Fruit fly (Drosophila melanogaster) whole organism, pupa: ENCODE results near the gene CG10809.

Experiments
- CG10348 ChIP-seq: fragments of 200-800 bp; sonication (Bioruptor generic); IDR thresholded peaks from 2 replicates; pipeline ENCODE4 v1.3.6; 2022; ENCODE audit warnings: missing biosample characterization, missing genetic modification characterization
- CG12605 ChIP-seq: fragments of 200-800 bp; sonication (Bioruptor generic); IDR thresholded peaks from 2 replicates; pipeline ENCODE4 v1.3.6; 2022; ENCODE audit warnings: missing biosample characterization, missing genetic modification characterization
- CG13204 ChIP-seq: fragments of 200-800 bp; sonication (Bioruptor generic); optimal IDR thresholded peaks from 2 replicates; lab custom pipeline; 2018; ENCODE audit warnings: missing biosample characterization, mild to moderate bottlenecking, missing genetic modification characterization, moderate library complexity
- CG14655 ChIP-seq: fragments of 200-800 bp; sonication (Bioruptor generic); optimal IDR thresholded peaks from 3 replicates; lab custom pipeline; 2017; ENCODE audit warnings: mild to moderate bottlenecking, missing biosample characterization, missing genetic modification reagents, missing genetic modification characterization
- CG15710 ChIP-seq: fragments of 200-800 bp; sonication (Bioruptor generic); optimal IDR thresholded peaks from 2 replicates; lab custom pipeline; 2018; ENCODE audit warnings: missing biosample characterization, mild to moderate bottlenecking, missing genetic modification characterization, moderate library complexity
- CG17806 ChIP-seq: fragments of 200-800 bp; sonication (Bioruptor generic); optimal IDR thresholded peaks from 2 replicates; lab custom pipeline; 2018; ENCODE audit warnings: missing biosample characterization, mild to moderate bottlenecking, missing genetic modification characterization, moderate library complexity
- CG32121 ChIP-seq: fragments of 200-800 bp; sonication (Bioruptor generic); IDR thresholded peaks from 2 replicates; pipeline ENCODE4 v1.3.6; 2022; ENCODE audit warnings: missing biosample characterization, missing genetic modification characterization
- CG34367 ChIP-seq: fragments of 200-800 bp; sonication (Bioruptor generic); optimal IDR thresholded peaks from 2 replicates; lab custom pipeline; 2018; ENCODE audit warnings: missing biosample characterization, mild to moderate bottlenecking, missing genetic modification characterization
- CG4496 ChIP-seq: fragments of 200-800 bp; sonication (Bioruptor generic); IDR thresholded peaks from 3 replicates; pipeline ENCODE4 v1.3.6; 2022; ENCODE audit warnings: missing biosample characterization, missing genetic modification characterization
- CG8159 ChIP-seq: fragments of 200-800 bp; sonication (Bioruptor generic); optimal IDR thresholded peaks from 3 replicates; lab custom pipeline; 2018; ENCODE audit warnings: missing biosample characterization, mild to moderate bottlenecking, missing genetic modification characterization, moderate library complexity
- CG8301 ChIP-seq: fragments of 200-800 bp; sonication (Bioruptor generic); optimal IDR thresholded peaks from 2 replicates; lab custom pipeline; 2018; ENCODE audit warnings: missing biosample characterization, mild to moderate bottlenecking, missing genetic modification characterization
- CG9948 ChIP-seq: fragments of 200-800 bp; sonication (Bioruptor generic); optimal IDR thresholded peaks from 2 replicates; lab custom pipeline; 2018; ENCODE audit warnings: missing biosample characterization, mild to moderate bottlenecking, missing genetic modification characterization, moderate library complexity
- D1 ChIP-seq: fragments of 200-800 bp; sonication (Bioruptor generic); optimal IDR thresholded peaks from 2 replicates; lab custom pipeline; 2018; ENCODE audit warnings: missing biosample characterization, mild to moderate bottlenecking, missing genetic modification characterization, moderate library complexity
- EcR ChIP-seq: fragments of 200-800 bp; sonication (Bioruptor generic); optimal IDR thresholded peaks from 3 replicates; lab custom pipeline; 2019; ENCODE audit warnings: missing biosample characterization, missing genetic modification characterization, mild to moderate bottlenecking, moderate library complexity, missing genetic modification reagents
- Ets98B ChIP-seq: fragments of 200-800 bp; sonication (Bioruptor generic); IDR thresholded peaks from 2 replicates; pipeline ENCODE4 v1.3.6; 2022; ENCODE audit warnings: missing biosample characterization, missing genetic modification characterization
- Pif1A ChIP-seq: fragments of 200-800 bp; sonication (Bioruptor generic); optimal IDR thresholded peaks from 3 replicates; lab custom pipeline; 2016; ENCODE audit warnings: missing biosample characterization, missing genetic modification characterization
- Pif1B ChIP-seq: fragments of 200-800 bp; sonication (Bioruptor generic); optimal IDR thresholded peaks from 3 replicates; lab custom pipeline; 2016; ENCODE audit warnings: missing biosample characterization, missing genetic modification characterization
- Snoo ChIP-seq: fragments of 200-800 bp; sonication (Bioruptor generic); optimal IDR thresholded peaks from 3 replicates; lab custom pipeline; 2017; ENCODE audit warnings: missing biosample characterization, mild to moderate bottlenecking, missing genetic modification characterization, inconsistent platforms
- fd96Ca ChIP-seq: fragments of 200-800 bp; sonication (Bioruptor generic); IDR thresholded peaks from 3 replicates; pipeline ENCODE4 v1.3.6; 2022; ENCODE audit warnings: missing biosample characterization, missing genetic modification characterization
- gl ChIP-seq: fragments of 200-800 bp; sonication (Bioruptor generic); optimal IDR thresholded peaks from 2 replicates; lab custom pipeline; 2018; ENCODE audit warnings: missing biosample characterization, mild to moderate bottlenecking, missing genetic modification characterization
- rn ChIP-seq: fragments of 200-800 bp; sonication (Bioruptor generic); IDR thresholded peaks from 2 replicates; pipeline ENCODE4 v1.3.6; 2022; ENCODE audit warnings: missing biosample characterization, missing genetic modification characterization

Gene CG10809

dm6 chr3L:9864275-9865052, 4.8 kb upstream of the CG10809 start, which contains the start of the genes iPLA2-VIA and Ciz1:
Gene iPLA2-VIA, minus strand, starts transcription at chr3L:9864349.
Gene Ciz1, plus strand, starts transcription at chr3L:9864639.
- no peak for TF ChIP-seq CG34367 (tag; lab: Kevin White, UChicago)
- no peak for TF ChIP-seq CG17806
- no peak for TF ChIP-seq rn
- TF ChIP-seq Snoo (tag; lab: Kevin White, UChicago) = no peak
- TF ChIP-seq fd96Ca (GFP tag; lab: Robert Waterston, UW) = no peak
- TF ChIP-seq, all 21 proteins: peak for 0

DNA sequence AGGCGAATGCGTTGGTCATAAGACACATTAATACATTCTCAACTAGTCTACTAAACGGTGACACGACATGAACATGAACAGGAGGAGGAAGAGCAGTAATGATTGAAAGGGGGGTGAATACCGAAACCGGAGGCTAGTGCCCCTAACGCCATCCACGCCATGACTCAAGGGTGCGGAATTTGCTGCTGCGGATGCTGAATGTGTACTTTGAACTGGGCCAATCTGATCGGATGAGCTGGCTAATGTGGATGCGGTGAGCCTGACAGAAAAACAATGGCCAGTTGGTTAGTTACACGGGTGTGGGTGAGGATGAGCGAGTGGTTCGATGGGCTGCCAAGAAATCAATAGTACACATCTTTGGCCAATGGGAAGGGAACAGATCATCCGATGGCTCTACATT, 4.0 kb upstream of the CG10809 start:
- TF ChIP-seq CG34367 (tag; lab: Kevin White, UChicago) = no peak
- TF ChIP-seq EcR (GFP tag; lab: Kevin White, UChicago) = no peak
- TF ChIP-seq CG32121 (GFP tag; lab: Robert Waterston, UW) = no peak
- TF ChIP-seq D1 = no peak
- TF ChIP-seq CG8301 (tag; lab: Kevin White, UChicago) = no peak
- no peak for TF ChIP-seq CG10348
- TF ChIP-seq gl (tag; lab: Kevin White, UChicago) = peak; percentile 38
- TF ChIP-seq CG4496 (GFP tag; lab: Robert Waterston, UW) = 0 out of 3 replicates have a peak, but pooled peaks have one; percentile 39
- no peak for TF ChIP-seq CG17806
- TF ChIP-seq CG15710 (tag; lab: Kevin White, UChicago) = no peak
- no peak for TF ChIP-seq Pif1B
- no peak for TF ChIP-seq CG9948 (tag; lab: Kevin White, UChicago)
- no peak for TF ChIP-seq CG8159 (tag; lab: Kevin White, UChicago)

DNA sequence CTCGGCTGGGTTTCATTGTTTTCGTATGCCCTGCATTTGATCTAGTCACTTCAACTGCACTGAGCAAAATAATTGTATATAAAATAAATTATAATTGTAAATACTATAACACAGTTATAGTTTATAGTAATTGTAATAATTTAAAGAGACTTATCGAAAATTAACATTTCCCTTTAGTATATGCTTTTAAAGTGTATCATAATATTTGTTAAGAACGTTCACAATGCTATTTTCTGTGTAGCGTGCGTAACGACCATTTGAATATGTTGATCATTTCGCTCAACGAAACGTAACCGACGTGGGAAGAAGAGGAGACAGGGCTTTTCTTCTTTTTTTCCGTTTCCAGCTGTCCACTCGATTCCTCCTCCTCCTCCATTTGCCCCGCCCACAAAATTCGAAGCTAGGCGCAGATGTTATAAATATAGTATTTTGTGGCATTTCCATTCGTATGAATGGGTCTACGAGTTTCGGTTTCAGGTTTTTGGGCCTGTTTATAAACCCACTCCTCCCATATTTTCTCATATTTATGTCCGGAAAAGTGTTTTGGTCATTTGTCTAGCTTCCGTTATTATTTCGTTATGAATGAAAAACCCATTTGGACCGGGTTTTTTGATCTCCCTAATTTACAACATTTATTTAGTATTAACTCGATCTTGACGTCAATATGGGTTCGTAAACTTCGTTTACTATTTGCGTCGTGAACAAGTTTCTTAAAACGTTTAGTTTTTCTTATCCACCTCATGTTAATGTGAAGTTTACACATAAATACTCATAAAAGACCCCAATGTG, 3.1 kb downstream of the CG10809 start:
- peak; percentile 57 for TF ChIP-seq CG15710 (tag; lab: Kevin White, UChicago)
- peak; percentile 65 for TF ChIP-seq CG9948 (tag; lab: Kevin White, UChicago)
- TF ChIP-seq D1 = peak; percentile 22
- no peak for TF ChIP-seq EcR (GFP tag; lab: Kevin White, UChicago)
- peak; percentile 56; the same call in 1 of the 2 replicates for TF ChIP-seq Ets98B
- TF ChIP-seq Pif1A (GFP tag; lab: Kevin White, UChicago) = no peak
- TF ChIP-seq gl (tag; lab: Kevin White, UChicago) = no peak
- TF ChIP-seq CG14655 (GFP tag; lab: Kevin White, UChicago) = no peak
- no peak for TF ChIP-seq CG13204 (GFP tag; lab: Kevin White, UChicago)
- TF ChIP-seq CG34367 (tag; lab: Kevin White, UChicago) = peak; percentile 42
- peak; percentile 60; the same call in 1 of the 2 replicates for TF ChIP-seq CG32121 (GFP tag; lab: Robert Waterston, UW)
- no peak for TF ChIP-seq fd96Ca (GFP tag; lab: Robert Waterston, UW)
- peak; percentile 70 for TF ChIP-seq CG12605 (GFP tag; lab: Robert Waterston, UW)
- no peak for TF ChIP-seq Pif1B
- no peak for TF ChIP-seq rn
- TF ChIP-seq CG10348 = no peak
- TF ChIP-seq CG8159 (tag; lab: Kevin White, UChicago) = peak; percentile 70
- TF ChIP-seq CG8301 (tag; lab: Kevin White, UChicago) = peak; percentile 54
- peak; percentile 45; the same call in 2 of the 3 replicates for TF ChIP-seq CG4496 (GFP tag; lab: Robert Waterston, UW)
- peak; percentile 68 for TF ChIP-seq CG17806
- no peak for TF ChIP-seq Snoo (tag; lab: Kevin White, UChicago)

- peak; percentile 89 for TF ChIP-seq CG15710 (tag; lab: Kevin White, UChicago)
- peak; percentile 90 for TF ChIP-seq Snoo (tag; lab: Kevin White, UChicago)
- TF ChIP-seq CG32121 (GFP tag; lab: Robert Waterston, UW) = peak; percentile 94
- TF ChIP-seq CG9948 (tag; lab: Kevin White, UChicago) = peak; percentile 92
- TF ChIP-seq rn = peak; percentile 92
- TF ChIP-seq CG12605 (GFP tag; lab: Robert Waterston, UW) = peak; percentile 91
- TF ChIP-seq D1 = peak; percentile 82
- peak; percentile 72 for TF ChIP-seq CG13204 (GFP tag; lab: Kevin White, UChicago)
- TF ChIP-seq CG8159 (tag; lab: Kevin White, UChicago) = peak; percentile 96
- TF ChIP-seq CG14655 (GFP tag; lab: Kevin White, UChicago) = peak; percentile 96
- peak; percentile 96 for TF ChIP-seq Ets98B
- peak; percentile 95 for TF ChIP-seq CG17806
- peak; percentile 97 for TF ChIP-seq CG8301 (tag; lab: Kevin White, UChicago)
- TF ChIP-seq CG10348 = peak; percentile 65
- TF ChIP-seq CG4496 (GFP tag; lab: Robert Waterston, UW) = peak; percentile 98
- TF ChIP-seq EcR (GFP tag; lab: Kevin White, UChicago) = peak; percentile 19
- TF ChIP-seq gl (tag; lab: Kevin White, UChicago) = peak; percentile 91
- TF ChIP-seq Pif1B = peak; percentile 95
- TF ChIP-seq CG34367 (tag; lab: Kevin White, UChicago) = peak; percentile 85
- peak; percentile 96 for TF ChIP-seq Pif1A (GFP tag; lab: Kevin White, UChicago)
- peak; percentile 97 for TF ChIP-seq fd96Ca (GFP tag; lab: Robert Waterston, UW)
These were observed 3.8 kb downstream of the CG10809 start for dm6 chr3L:9855784-9856426.
